Worm (Caenorhabditis elegans): ENCODE data around the gene thn-6.

The thn-6 gene

ce11 chrIV:5195531-5195930 lies 33.2 kb upstream of the thn-6 start, which contains the start of gene gpa-18:
TSS of gene gpa-18 (minus strand) at chrIV:5195631.
- TF ChIP-seq lin-13 (tag; optimal IDR thresholded peaks at IDR 0.05), result no peak
- TF ChIP-seq nhr-12 (tag; optimal IDR thresholded peaks at IDR 0.05), result no peak
- TF ChIP-seq bed-3 (GFP tag; optimal IDR thresholded peaks at IDR 0.05), result no peak
- TF ChIP-seq blmp-1 (tag; optimal IDR thresholded peaks at IDR 0.05), result no peak
- TF ChIP-seq ceh-39 (tag; optimal IDR thresholded peaks at IDR 0.05), result no peak
- TF ChIP-seq zip-8 (tag; optimal IDR thresholded peaks at IDR 0.05), result no peak
- TF ChIP-seq elt-1 (tag; optimal IDR thresholded peaks at IDR 0.05; ENCODE audit: borderline replicate concordance, insufficient read depth), result no peak
- TF ChIP-seq ham-2 (GFP tag; optimal IDR thresholded peaks at IDR 0.05), result no peak
- no peak for TF ChIP-seq lsy-2 (tag; optimal IDR thresholded peaks at IDR 0.05)
- TF ChIP-seq unc-62 (GFP tag; optimal IDR thresholded peaks at IDR 0.05), result no peak
- TF ChIP-seq flh-1 (GFP tag; optimal IDR thresholded peaks at IDR 0.05), result no peak
- no peak for TF ChIP-seq mep-1 (tag; optimal IDR thresholded peaks at IDR 0.05)
- TF ChIP-seq nhr-76 (tag; optimal IDR thresholded peaks at IDR 0.05), result no peak
- no peak for TF ChIP-seq snpc-4 (tag; optimal IDR thresholded peaks at IDR 0.05)
- TF ChIP-seq ces-1 (GFP tag; optimal IDR thresholded peaks at IDR 0.05), result no peak
- TF ChIP-seq cnd-1 (tag; optimal IDR thresholded peaks at IDR 0.05), result no peak
- TF ChIP-seq sem-2 (GFP tag; optimal IDR thresholded peaks at IDR 0.05), result no peak
- TF ChIP-seq tbx-8 (GFP tag; optimal IDR thresholded peaks at IDR 0.05), result no peak
- no peak for TF ChIP-seq unc-120 (tag; optimal IDR thresholded peaks at IDR 0.05; ENCODE audit: poor library complexity, severe bottlenecking)
- TF ChIP-seq hlh-1 (tag; optimal IDR thresholded peaks at IDR 0.05), result no peak

- no peak for TF ChIP-seq lin-13 (tag; optimal IDR thresholded peaks at IDR 0.05)
- TF ChIP-seq elt-3 (tag; optimal IDR thresholded peaks at IDR 0.05), result no peak
- no peak for TF ChIP-seq unc-62 (GFP tag; optimal IDR thresholded peaks at IDR 0.05)
- TF ChIP-seq nhr-2 (tag; optimal IDR thresholded peaks at IDR 0.05), result no peak
- TF ChIP-seq unc-120 (tag; optimal IDR thresholded peaks at IDR 0.05; ENCODE audit: poor library complexity, severe bottlenecking), result no peak
- TF ChIP-seq elt-1 (tag; optimal IDR thresholded peaks at IDR 0.05; ENCODE audit: borderline replicate concordance, insufficient read depth), result no peak
- no peak for TF ChIP-seq bed-3 (GFP tag; optimal IDR thresholded peaks at IDR 0.05)
- no peak for TF ChIP-seq mls-2 (tag; optimal IDR thresholded peaks at IDR 0.05)
- TF ChIP-seq blmp-1 (tag; optimal IDR thresholded peaks at IDR 0.05), result no peak
- no peak for TF ChIP-seq unc-39 (tag; optimal IDR thresholded peaks at IDR 0.05)
- TF ChIP-seq nhr-28 (tag; optimal IDR thresholded peaks at IDR 0.05), result no peak
- no peak for TF ChIP-seq ham-2 (GFP tag; optimal IDR thresholded peaks at IDR 0.05)
- no peak for TF ChIP-seq nhr-76 (tag; optimal IDR thresholded peaks at IDR 0.05)
- no peak for TF ChIP-seq sptf-1 (tag; optimal IDR thresholded peaks at IDR 0.05)
- TF ChIP-seq drap-1 (GFP tag; optimal IDR thresholded peaks at IDR 0.05), result no peak
- TF ChIP-seq M03D4.4 (tag; optimal IDR thresholded peaks at IDR 0.05), result no peak
- TF ChIP-seq tbx-8 (GFP tag; optimal IDR thresholded peaks at IDR 0.05), result no peak
- TF ChIP-seq nhr-237 (tag; optimal IDR thresholded peaks at IDR 0.05), result no peak
- TF ChIP-seq cnd-1 (tag; optimal IDR thresholded peaks at IDR 0.05), result no peak
- no peak for TF ChIP-seq ceh-43 (GFP tag; optimal IDR thresholded peaks at IDR 0.05)
Measured at ce11 chrIV:5200813-5201212, 27.9 kb upstream of the thn-6 start.

ce11 chrIV:5202575-5202974 lies 26.1 kb upstream of the thn-6 start:
- TF ChIP-seq bed-3 (GFP tag; optimal IDR thresholded peaks at IDR 0.05) (no peak), nhr-2 (tag; optimal IDR thresholded peaks at IDR 0.05) (no peak), ztf-11 (tag; optimal IDR thresholded peaks at IDR 0.05) (no peak), ham-2 (GFP tag; optimal IDR thresholded peaks at IDR 0.05) (no peak)

- TF ChIP-seq cnd-1 (tag; optimal IDR thresholded peaks at IDR 0.05) (no peak), mls-2 (tag; optimal IDR thresholded peaks at IDR 0.05) (no peak), mab-5 (tag; optimal IDR thresholded peaks at IDR 0.05) (no peak), sem-2 (GFP tag; optimal IDR thresholded peaks at IDR 0.05) (no peak), ceh-83 (GFP tag; optimal IDR thresholded peaks at IDR 0.05) (no peak), pha-4 (tag; optimal IDR thresholded peaks at IDR 0.05) (no peak)
Measured at ce11 chrIV:5204573-5204972, 24.1 kb upstream of the thn-6 start, which contains the start of gene tni-4. TSS of gene tni-4 (plus strand) at chrIV:5204591.

ce11 chrIV:5206716-5207115 lies 22.0 kb upstream of the thn-6 start:
- no peak for TF ChIP-seq nhr-28 (tag; optimal IDR thresholded peaks at IDR 0.05)
- no peak for TF ChIP-seq mep-1 (tag; optimal IDR thresholded peaks at IDR 0.05)
- TF ChIP-seq flh-1 (GFP tag; optimal IDR thresholded peaks at IDR 0.05), result no peak
- no peak for TF ChIP-seq nhr-2 (tag; optimal IDR thresholded peaks at IDR 0.05)
- no peak for TF ChIP-seq M03D4.4 (tag; optimal IDR thresholded peaks at IDR 0.05)
- no peak for TF ChIP-seq ceh-39 (tag; optimal IDR thresholded peaks at IDR 0.05)
- no peak for TF ChIP-seq ztf-11 (tag; optimal IDR thresholded peaks at IDR 0.05)
- no peak for TF ChIP-seq drap-1 (GFP tag; optimal IDR thresholded peaks at IDR 0.05)
- TF ChIP-seq sptf-1 (tag; optimal IDR thresholded peaks at IDR 0.05), result no peak

Data from whole organism, mixed stage, embryonic.